Fruit fly (Drosophila melanogaster): ENCODE measurements around the gene LeuRS-m.

The LeuRS-m gene

DNA sequence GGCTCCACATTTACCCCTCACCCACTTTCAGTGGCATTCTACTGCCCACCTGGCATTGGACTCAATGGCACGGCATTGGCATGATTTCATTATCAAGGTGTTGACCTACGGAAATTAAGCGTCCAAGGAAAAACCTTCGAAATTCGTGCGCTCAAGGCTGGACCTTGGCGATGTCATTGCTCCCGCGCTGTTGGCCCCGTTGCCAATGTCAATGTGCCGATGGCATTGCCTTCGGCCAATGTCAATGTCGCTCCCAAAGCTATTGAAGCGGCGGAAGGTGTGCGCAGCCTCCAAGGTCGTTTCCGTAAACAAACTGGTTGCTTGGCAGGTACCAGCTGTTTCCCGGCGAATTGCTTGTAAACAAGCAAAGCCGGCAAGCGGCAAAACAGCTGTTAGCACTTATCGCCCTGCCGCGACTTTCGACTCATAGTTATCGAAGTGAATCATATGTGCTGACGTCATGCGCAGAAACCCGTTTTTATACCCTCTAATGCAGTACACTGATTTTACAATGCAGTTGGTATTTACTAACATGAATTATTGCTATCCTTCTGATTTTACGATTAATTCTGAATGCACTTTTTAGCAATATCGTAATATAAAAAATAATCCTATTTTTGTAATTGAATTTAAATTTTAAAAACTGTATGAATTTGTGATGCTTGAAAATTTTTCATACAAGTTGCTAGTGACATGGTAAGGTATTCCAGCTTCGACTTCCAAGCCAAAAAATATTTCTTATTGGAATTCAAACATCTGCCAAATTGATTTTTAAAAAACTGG is 1.1 kb upstream of the LeuRS-m start (continued):
- peak; percentile 94 for TF ChIP-seq topi (GFP tag; optimal IDR thresholded peaks at IDR 0.05)
- peak; percentile 89 for TF ChIP-seq Sox15 (GFP tag; optimal IDR thresholded peaks at IDR 0.05)
- peak; percentile 96 for TF ChIP-seq OdsH (GFP tag; optimal IDR thresholded peaks at IDR 0.05)
- peak; percentile 93 for TF ChIP-seq Lpt (GFP tag; optimal IDR thresholded peaks at IDR 0.05)
- no peak for TF ChIP-seq CG6276 (GFP tag; optimal IDR thresholded peaks at IDR 0.05)
- TF ChIP-seq lz (GFP tag; optimal IDR thresholded peaks at IDR 0.05), result peak; percentile 92
- peak; percentile 94 for TF ChIP-seq Sox102F (GFP tag; optimal IDR thresholded peaks at IDR 0.05)
- peak; percentile 96 for TF ChIP-seq net (GFP tag; optimal IDR thresholded peaks at IDR 0.05)
- TF ChIP-seq Hr4 (GFP tag; optimal IDR thresholded peaks at IDR 0.05), result peak; percentile 97
- TF ChIP-seq salr (GFP tag; optimal IDR thresholded peaks at IDR 0.05), result peak; percentile 80 to 94
- peak; percentile 98 for TF ChIP-seq eg (GFP tag; IDR thresholded peaks at IDR 0.05)
- peak; percentile 91 for TF ChIP-seq Hr39 (GFP tag; optimal IDR thresholded peaks at IDR 0.05)
- peak; percentile 90 for TF ChIP-seq CG16779 (tag; optimal IDR thresholded peaks at IDR 0.05)
- no peak for TF ChIP-seq CG3919 (GFP tag; optimal IDR thresholded peaks at IDR 0.05)
- TF ChIP-seq CG10669 (GFP tag; optimal IDR thresholded peaks at IDR 0.05), result peak; percentile 92
- peak; percentile 94 for TF ChIP-seq Gug (GFP tag; IDR thresholded peaks at IDR 0.05)
- TF ChIP-seq CG1621 (tag; optimal IDR thresholded peaks at IDR 0.05), result peak; percentile 71
- TF ChIP-seq ss (GFP tag; optimal IDR thresholded peaks at IDR 0.05), result no peak

DNA sequence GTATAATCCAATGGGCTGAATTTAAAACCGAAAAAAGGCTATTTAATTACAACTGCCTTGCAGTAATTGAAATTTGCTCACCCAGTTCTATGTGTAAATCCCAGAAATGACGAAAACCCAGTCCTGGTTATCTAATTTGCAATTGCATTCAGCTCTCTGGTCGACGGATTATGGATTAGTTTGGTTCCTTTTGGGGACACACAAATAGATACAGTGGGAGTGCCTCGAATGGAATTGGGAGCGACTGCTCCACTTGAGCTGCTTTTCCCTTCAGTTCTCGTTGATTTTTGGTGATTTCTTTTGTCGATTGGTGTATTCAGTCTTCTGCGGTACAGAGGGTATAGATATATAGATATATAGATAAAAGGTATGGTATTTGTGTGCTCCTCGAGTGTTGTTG is 7.8 kb downstream of the LeuRS-m start, which contains the start of gene CG13708:
Gene CG13708 (minus strand): TSS at position 101 of the 400 bp plus-strand sequence.
- TF ChIP-seq CG11902 (GFP tag; optimal IDR thresholded peaks at IDR 0.05), result no peak
- TF ChIP-seq CG15336 (GFP tag; IDR thresholded peaks at IDR 0.05), result no peak
- TF ChIP-seq Ets21C (GFP tag; optimal IDR thresholded peaks at IDR 0.05), result no peak
- no peak for TF ChIP-seq dsx (GFP tag; optimal IDR thresholded peaks at IDR 0.05; ENCODE audit: poor library complexity, severe bottlenecking)
- TF ChIP-seq Sox14 (GFP tag; optimal IDR thresholded peaks at IDR 0.05), result no peak

DNA sequence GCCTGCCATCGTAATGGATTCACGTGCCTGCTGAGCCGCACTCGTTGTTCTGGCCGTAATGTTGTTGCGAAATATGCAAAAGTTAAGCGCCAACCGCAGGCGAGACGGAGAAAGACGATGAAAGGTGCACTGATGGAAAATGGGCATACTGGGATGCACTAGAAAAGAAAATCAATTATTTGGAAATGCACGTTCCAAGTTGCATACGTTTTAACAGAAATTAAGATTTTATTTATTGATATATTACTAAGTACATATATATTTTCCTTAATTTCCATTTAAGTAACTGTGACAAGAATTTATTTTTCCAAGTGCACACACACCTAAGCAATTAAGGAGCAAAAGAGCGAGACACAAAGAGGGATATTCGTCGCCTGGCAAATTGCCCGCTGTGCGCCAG is 9.4 kb downstream of the LeuRS-m start:
- TF ChIP-seq OdsH (GFP tag; optimal IDR thresholded peaks at IDR 0.05) (no peak), vri (GFP tag; optimal IDR thresholded peaks at IDR 0.05) (no peak), CG7368 (GFP tag; optimal IDR thresholded peaks at IDR 0.05) (no peak), fd85E (GFP tag; optimal IDR thresholded peaks at IDR 0.05) (no peak), Eip93F (GFP tag; optimal IDR thresholded peaks at IDR 0.05) (no peak), dsx (GFP tag; optimal IDR thresholded peaks at IDR 0.05; ENCODE audit: poor library complexity, severe bottlenecking) (peak; percentile 9), CG9139 (GFP tag; optimal IDR thresholded peaks at IDR 0.05) (no peak), CG10631 (GFP tag; optimal IDR thresholded peaks at IDR 0.05) (no peak), CG3919 (GFP tag; optimal IDR thresholded peaks at IDR 0.05) (peak; percentile 36), salr (GFP tag; optimal IDR thresholded peaks at IDR 0.05) (no peak), CG11762 (GFP tag; optimal IDR thresholded peaks at IDR 0.05; ENCODE audit: insufficient read depth) (no peak), lz (GFP tag; optimal IDR thresholded peaks at IDR 0.05) (no peak), CG11902 (GFP tag; optimal IDR thresholded peaks at IDR 0.05) (no peak), esn (GFP tag; optimal IDR thresholded peaks at IDR 0.05) (no peak), Ets96B (tag; optimal IDR thresholded peaks at IDR 0.05) (no peak), CG4318 (GFP tag; optimal IDR thresholded peaks at IDR 0.05) (peak; percentile 5), achi (GFP tag; optimal IDR thresholded peaks at IDR 0.05) (peak; percentile 42), topi (GFP tag; optimal IDR thresholded peaks at IDR 0.05) (no peak), Sox14 (GFP tag; optimal IDR thresholded peaks at IDR 0.05) (no peak), CG6276 (GFP tag; optimal IDR thresholded peaks at IDR 0.05) (no peak), Blimp-1 (GFP tag; optimal IDR thresholded peaks at IDR 0.05) (no peak), Met (GFP tag; optimal IDR thresholded peaks at IDR 0.05) (no peak), CG8319 (GFP tag; optimal IDR thresholded peaks at IDR 0.05) (no peak), dac (GFP tag; optimal IDR thresholded peaks at IDR 0.05) (no peak), Hr39 (GFP tag; optimal IDR thresholded peaks at IDR 0.05) (no peak), eg (GFP tag; IDR thresholded peaks at IDR 0.05) (no peak; the same call in 2 of the 3 replicates), fkh (GFP tag; optimal IDR thresholded peaks at IDR 0.05) (no peak), Hr4 (GFP tag; optimal IDR thresholded peaks at IDR 0.05) (peak; percentile 31), Eip75B (GFP tag; optimal IDR thresholded peaks at IDR 0.05) (no peak), Gug (GFP tag; IDR thresholded peaks at IDR 0.05) (no peak), fd59A (GFP tag; optimal IDR thresholded peaks at IDR 0.05) (no peak), CG11294 (GFP tag; IDR thresholded peaks at IDR 0.05) (no peak), Hr38 (GFP tag; optimal IDR thresholded peaks at IDR 0.05) (no peak), net (GFP tag; optimal IDR thresholded peaks at IDR 0.05) (no peak), CG16779 (tag; optimal IDR thresholded peaks at IDR 0.05) (no peak), Ets21C (GFP tag; optimal IDR thresholded peaks at IDR 0.05) (no peak), Smox (GFP tag; optimal IDR thresholded peaks at IDR 0.05) (no peak)
